ENCODE assay signal across 1 fruit fly cellular context in the genomic region with DNA sequence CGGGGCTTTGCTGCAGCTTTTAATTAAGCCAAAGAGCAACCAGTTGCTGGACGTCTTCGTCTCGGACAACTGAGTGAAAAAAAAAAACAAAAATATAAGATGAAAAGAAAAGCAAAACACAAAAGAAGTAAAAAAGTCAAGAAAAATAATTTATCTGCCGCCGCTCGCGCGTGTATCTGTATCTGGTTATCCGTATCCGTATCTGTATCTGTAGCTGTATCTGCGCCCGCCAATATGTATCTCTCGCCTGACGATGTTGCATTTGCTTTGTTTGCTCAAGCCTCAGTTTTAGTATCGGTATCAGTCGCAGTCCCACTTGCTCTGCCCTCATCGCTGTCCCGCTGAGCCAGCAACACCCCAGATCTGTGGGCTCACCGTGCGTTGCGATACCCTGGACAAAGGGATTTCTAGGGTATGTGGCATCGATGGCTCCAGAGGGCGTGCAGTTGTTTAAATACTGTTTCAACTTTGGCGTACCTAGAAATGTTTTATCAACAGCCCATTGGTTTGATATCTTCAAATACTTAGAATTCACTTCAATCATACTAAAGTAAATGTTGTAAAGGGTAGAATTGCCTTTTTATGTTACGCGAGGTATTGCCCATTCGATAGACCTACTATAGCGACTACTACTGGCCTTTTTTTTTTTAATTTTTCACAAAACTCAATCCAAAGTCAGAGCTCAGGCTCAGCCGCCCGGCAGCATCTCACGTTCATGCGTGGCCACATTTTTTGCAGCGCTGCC.
TF ChIP-seq lines count a peak whose summit lies in the region.

No protein-coding gene starts in this region.

TF ChIP-seq in whole organism, embryonic, 481 proteins besides CTCF, POLR2A, EP300 and RAD21 (continued from another document and continues in another):
- TF ChIP-seq rib (GFP tag; IDR thresholded peaks at IDR 0.05; lab: Robert Waterston, UW) (no peak), GATAe (GFP tag; conservative IDR thresholded peaks at IDR 0.05; lab: Robert Waterston, UW) (no peak), CoRest (tag; optimal IDR thresholded peaks at IDR 0.05; lab: Kevin White, UChicago) (no peak), her (GFP tag; optimal IDR thresholded peaks at IDR 0.05; lab: Kevin White, UChicago) (no peak), Max (GFP tag; optimal IDR thresholded peaks at IDR 0.05; lab: Kevin White, UChicago) (no peak), CG11696 (GFP tag; IDR thresholded peaks at IDR 0.05; lab: Robert Waterston, UW) (no peak), esg (GFP tag; conservative IDR thresholded peaks at IDR 0.05; lab: Robert Waterston, UW) (no peak), CG17359 (tag; optimal IDR thresholded peaks at IDR 0.05; lab: Kevin White, UChicago) (peak; percentile 23), Dbx (GFP tag; IDR thresholded peaks at IDR 0.05; lab: Robert Waterston, UW) (no peak), CG11560 (tag; IDR thresholded peaks at IDR 0.05; lab: Robert Waterston, UW) (no peak), CG3847 (GFP tag; IDR thresholded peaks at IDR 0.05; lab: Robert Waterston, UW) (no peak), Tbp (GFP tag; optimal IDR thresholded peaks at IDR 0.05; lab: Kevin White, UChicago) (no peak), wek (GFP tag; optimal IDR thresholded peaks at IDR 0.05; lab: Kevin White, UChicago) (no peak), CG6765 (GFP tag; optimal IDR thresholded peaks at IDR 0.05; lab: Kevin White, UChicago) (no peak), HmgZ (tag; optimal IDR thresholded peaks at IDR 0.05; lab: Kevin White, UChicago) (no peak), hkb (optimal IDR thresholded peaks at IDR 0.05; lab: Kevin White, UChicago) (no peak), hkb (GFP tag; IDR thresholded peaks at IDR 0.05; lab: Robert Waterston, UW) (peak; percentile 50; the same call in 1 of the 2 replicates), CG16813 (GFP tag; IDR thresholded peaks at IDR 0.05; lab: Robert Waterston, UW; ENCODE audit: partially characterized antibody) (no peak), Atf3 (GFP tag; optimal IDR thresholded peaks at IDR 0.05; lab: Kevin White, UChicago) (no peak), vvl (GFP tag; IDR thresholded peaks at IDR 0.05; lab: Robert Waterston, UW) (no peak), NC2β (GFP tag; optimal IDR thresholded peaks at IDR 0.05; lab: Kevin White, UChicago) (no peak), ara (GFP tag; IDR thresholded peaks at IDR 0.05; lab: Robert Waterston, UW) (0 out of 2 replicates have a peak, but pooled peaks have one; percentile 23), CG4360 (GFP tag; IDR thresholded peaks at IDR 0.05; lab: Robert Waterston, UW) (peak; percentile 15; the same call in 1 of the 2 replicates), CG15479 (GFP tag; optimal IDR thresholded peaks at IDR 0.05; lab: Kevin White, UChicago) (peak; percentile 38), CG30403 (GFP tag; optimal IDR thresholded peaks at IDR 0.05; lab: Kevin White, UChicago) (no peak), CG34422 (GFP tag; IDR thresholded peaks at IDR 0.05; lab: Robert Waterston, UW) (no peak), CG11504 (tag; optimal IDR thresholded peaks at IDR 0.05; lab: Kevin White, UChicago) (peak; percentile 9), Gug (GFP tag; IDR thresholded peaks at IDR 0.05; lab: Robert Waterston, UW) (0 out of 4 replicates have a peak, but pooled peaks have one; percentile 6), tna (GFP tag; IDR thresholded peaks at IDR 0.05; lab: Robert Waterston, UW; ENCODE audit: partially characterized antibody) (no peak), sisA (GFP tag; IDR thresholded peaks at IDR 0.05; lab: Robert Waterston, UW) (peak; percentile 34; the same call in 1 of the 2 replicates), bsh (GFP tag; optimal IDR thresholded peaks at IDR 0.05; lab: Kevin White, UChicago) (peak in 1 of 2 experiments; percentile 36), bbx (GFP tag; IDR thresholded peaks at IDR 0.05; lab: Robert Waterston, UW; ENCODE audit: partially characterized antibody) (no peak), tap (tag; optimal IDR thresholded peaks at IDR 0.05; lab: Kevin White, UChicago) (no peak), CG10267 (tag; optimal IDR thresholded peaks at IDR 0.05; lab: Kevin White, UChicago) (no peak), ttk (GFP tag; IDR thresholded peaks at IDR 0.05; lab: Robert Waterston, UW) (0 out of 2 replicates have a peak, but pooled peaks have one; percentile 36), Pdp1 (GFP tag; optimal IDR thresholded peaks at IDR 0.05; lab: Kevin White, UChicago) (no peak), CG4404 (GFP tag; IDR thresholded peaks at IDR 0.05; lab: Robert Waterston, UW) (no peak), CG10366 (GFP tag; IDR thresholded peaks at IDR 0.05; lab: Robert Waterston, UW) (no peak; the same call in 1 of the 2 replicates), tgo (GFP tag; IDR thresholded peaks at IDR 0.05; lab: Robert Waterston, UW) (peak; percentile 49), pan (optimal IDR thresholded peaks at IDR 0.05; lab: Kevin White, UChicago) (peak in 1 of 2 experiments; percentile 50), pan (GFP tag; optimal IDR thresholded peaks at IDR 0.05 in 1 of 2, IDR thresholded peaks at IDR 0.05 in 1 of 2) (peak in 1 of 2 experiments; percentile 48), Taf1 (GFP tag; IDR thresholded peaks at IDR 0.05; lab: Robert Waterston, UW) (no peak), nom (GFP tag; optimal IDR thresholded peaks at IDR 0.05; lab: Kevin White, UChicago) (peak; percentile 2), gcm (GFP tag; optimal IDR thresholded peaks at IDR 0.05; lab: Kevin White, UChicago) (peak; percentile 87), MTF-1 (GFP tag; optimal IDR thresholded peaks at IDR 0.05; lab: Kevin White, UChicago; ENCODE audit: borderline replicate concordance) (no peak), danr (GFP tag; IDR thresholded peaks at IDR 0.05; lab: Robert Waterston, UW) (no peak), sens (GFP tag; lab: Kevin White, UChicago) (peak; percentile 86), CG6683 (GFP tag; optimal IDR thresholded peaks at IDR 0.05; lab: Kevin White, UChicago) (no peak), CG17568 (GFP tag; optimal IDR thresholded peaks at IDR 0.05; lab: Kevin White, UChicago) (no peak), Hsf (GFP tag; optimal IDR thresholded peaks at IDR 0.05; lab: Kevin White, UChicago) (peak; percentile 1), CG16815 (GFP tag; optimal IDR thresholded peaks at IDR 0.05; lab: Kevin White, UChicago) (no peak), p53 (GFP tag; optimal IDR thresholded peaks at IDR 0.05; lab: Kevin White, UChicago) (no peak), ash1 (GFP tag; optimal IDR thresholded peaks at IDR 0.05; lab: Kevin White, UChicago) (no peak), CG8478 (optimal IDR thresholded peaks at IDR 0.05; lab: Kevin White, UChicago) (no peak), bcd (GFP tag; optimal IDR thresholded peaks at IDR 0.05; lab: Kevin White, UChicago) (peak; percentile 10), Dip2 (GFP tag; IDR thresholded peaks at IDR 0.05; lab: Robert Waterston, UW) (no peak), br (optimal IDR thresholded peaks at IDR 0.05; lab: Kevin White, UChicago) (no peak), stc (GFP tag; IDR thresholded peaks at IDR 0.05; lab: Robert Waterston, UW) (peak; percentile 30; the same call in 1 of the 2 replicates), gce (GFP tag; IDR thresholded peaks at IDR 0.05; lab: Robert Waterston, UW) (no peak), Hr51 (GFP tag; optimal IDR thresholded peaks at IDR 0.05; lab: Kevin White, UChicago) (peak in 1 of 2 experiments; percentile 25), eyg (GFP tag; optimal IDR thresholded peaks at IDR 0.05; lab: Kevin White, UChicago) (no peak), D19B (GFP tag; optimal IDR thresholded peaks at IDR 0.05; lab: Kevin White, UChicago) (peak; percentile 75), slp2 (GFP tag; optimal IDR thresholded peaks at IDR 0.05; lab: Kevin White, UChicago) (no peak), bigmax (GFP tag; optimal IDR thresholded peaks at IDR 0.05; lab: Kevin White, UChicago) (no peak), CG12744 (GFP tag; optimal IDR thresholded peaks at IDR 0.05; lab: Kevin White, UChicago) (no peak), YL-1 (GFP tag; optimal IDR thresholded peaks at IDR 0.05; lab: Kevin White, UChicago) (no peak), CG6854 (GFP tag; optimal IDR thresholded peaks at IDR 0.05; lab: Kevin White, UChicago) (no peak), zen2 (GFP tag; IDR thresholded peaks at IDR 0.05; lab: Robert Waterston, UW; ENCODE audit: partially characterized antibody) (no peak), chn (GFP tag; optimal IDR thresholded peaks at IDR 0.05; lab: Kevin White, UChicago) (no peak), CG17361 (GFP tag; IDR thresholded peaks at IDR 0.05; lab: Robert Waterston, UW) (no peak), da (GFP tag; optimal IDR thresholded peaks at IDR 0.05; lab: Kevin White, UChicago) (no peak), Blimp-1 (GFP tag; optimal IDR thresholded peaks at IDR 0.05; lab: Kevin White, UChicago) (peak; percentile 27), fd96Cb (tag; optimal IDR thresholded peaks at IDR 0.05; lab: Kevin White, UChicago) (peak; percentile 7), disco-r (GFP tag; optimal IDR thresholded peaks at IDR 0.05; lab: Kevin White, UChicago) (no peak), Jarid2 (GFP tag; optimal IDR thresholded peaks at IDR 0.05; lab: Kevin White, UChicago) (no peak), CG32767 (GFP tag; IDR thresholded peaks at IDR 0.05; lab: Robert Waterston, UW) (peak; percentile 9; the same call in 1 of the 2 replicates), CG12391 (tag; optimal IDR thresholded peaks at IDR 0.05; lab: Kevin White, UChicago) (peak; percentile 14), CG1647 (GFP tag; optimal IDR thresholded peaks at IDR 0.05; lab: Kevin White, UChicago) (no peak), unpg (GFP tag; optimal IDR thresholded peaks at IDR 0.05; lab: Kevin White, UChicago) (peak; percentile 27), zen (tag; optimal IDR thresholded peaks at IDR 0.05; lab: Kevin White, UChicago) (peak; percentile 5), CG2199 (GFP tag; IDR thresholded peaks at IDR 0.05; lab: Robert Waterston, UW) (no peak), CG10209 (GFP tag; optimal IDR thresholded peaks at IDR 0.05; lab: Kevin White, UChicago) (no peak), CG15696 (tag; optimal IDR thresholded peaks at IDR 0.05; lab: Kevin White, UChicago) (no peak), phol (tag; optimal IDR thresholded peaks at IDR 0.05; lab: Kevin White, UChicago) (peak; percentile 23), Chrac-16 (GFP tag; optimal IDR thresholded peaks at IDR 0.05; lab: Kevin White, UChicago) (no peak), lilli (GFP tag; optimal IDR thresholded peaks at IDR 0.05; lab: Kevin White, UChicago) (peak; percentile 3), CG8089 (GFP tag; optimal IDR thresholded peaks at IDR 0.05; lab: Kevin White, UChicago) (no peak), Xbp1 (GFP tag; optimal IDR thresholded peaks at IDR 0.05; lab: Kevin White, UChicago) (peak; percentile 14), CG2875 (GFP tag; optimal IDR thresholded peaks at IDR 0.05; lab: Kevin White, UChicago) (no peak), sna (GFP tag; IDR thresholded peaks at IDR 0.05; lab: Robert Waterston, UW; ENCODE audit: partially characterized antibody) (no peak), kni (GFP tag; optimal IDR thresholded peaks at IDR 0.05; lab: Kevin White, UChicago) (peak; percentile 29), mam (GFP tag; optimal IDR thresholded peaks at IDR 0.05; lab: Kevin White, UChicago) (no peak), pnt (GFP tag; optimal IDR thresholded peaks at IDR 0.05; lab: Kevin White, UChicago) (no peak), CG9215 (GFP tag; IDR thresholded peaks at IDR 0.05; lab: Robert Waterston, UW) (no peak), Hmx (GFP tag; optimal IDR thresholded peaks at IDR 0.05; lab: Kevin White, UChicago) (no peak), CG11398 (GFP tag; optimal IDR thresholded peaks at IDR 0.05; lab: Kevin White, UChicago) (no peak), CG8388 (GFP tag; optimal IDR thresholded peaks at IDR 0.05; lab: Kevin White, UChicago) (peak; percentile 14), CG32772 (GFP tag; IDR thresholded peaks at IDR 0.05; lab: Robert Waterston, UW) (peak; percentile 48; the same call in 1 of the 2 replicates), CG6813 (GFP tag; optimal IDR thresholded peaks at IDR 0.05; lab: Kevin White, UChicago) (no peak), CG16779 (GFP tag; IDR thresholded peaks at IDR 0.05; lab: Robert Waterston, UW) (no peak), CG4617 (GFP tag; optimal IDR thresholded peaks at IDR 0.05; lab: Kevin White, UChicago; ENCODE audit: borderline replicate concordance) (no peak), dan (GFP tag; IDR thresholded peaks at IDR 0.05; lab: Robert Waterston, UW) (no peak), gsb (GFP tag; IDR thresholded peaks at IDR 0.05; lab: Robert Waterston, UW) (no peak), Neu2 (GFP tag; optimal IDR thresholded peaks at IDR 0.05; lab: Kevin White, UChicago; ENCODE audit: borderline replicate concordance) (no peak), CG4282 (GFP tag; optimal IDR thresholded peaks at IDR 0.05; lab: Kevin White, UChicago) (no peak), org-1 (GFP tag; optimal IDR thresholded peaks at IDR 0.05; lab: Kevin White, UChicago) (no peak), lov (optimal IDR thresholded peaks at IDR 0.05; lab: Kevin White, UChicago) (no peak), lov (GFP tag; IDR thresholded peaks at IDR 0.05; lab: Robert Waterston, UW) (no peak), lbe (GFP tag; optimal IDR thresholded peaks at IDR 0.05; lab: Kevin White, UChicago) (no peak), CG14050 (GFP tag; IDR thresholded peaks at IDR 0.05; lab: Robert Waterston, UW) (no peak), CG17829 (tag; optimal IDR thresholded peaks at IDR 0.05; lab: Kevin White, UChicago) (no peak), otp (GFP tag; IDR thresholded peaks at IDR 0.05; lab: Robert Waterston, UW) (no peak), al (GFP tag; IDR thresholded peaks at IDR 0.05; lab: Robert Waterston, UW) (no peak), lab (GFP tag; optimal IDR thresholded peaks at IDR 0.05; lab: Kevin White, UChicago) (no peak), HmgD (GFP tag; optimal IDR thresholded peaks at IDR 0.05; lab: Kevin White, UChicago) (no peak), CG1024 (GFP tag; IDR thresholded peaks at IDR 0.05; lab: Robert Waterston, UW) (no peak), CG13424 (tag; optimal IDR thresholded peaks at IDR 0.05; lab: Kevin White, UChicago) (no peak), CG2889 (GFP tag; IDR thresholded peaks at IDR 0.05; lab: Robert Waterston, UW) (no peak), Ets97D (GFP tag; optimal IDR thresholded peaks at IDR 0.05; lab: Kevin White, UChicago) (no peak), tll (GFP tag; optimal IDR thresholded peaks at IDR 0.05; lab: Kevin White, UChicago) (no peak), gfzf (GFP tag; optimal IDR thresholded peaks at IDR 0.05; lab: Kevin White, UChicago) (no peak), CG6272 (GFP tag; IDR thresholded peaks at IDR 0.05; lab: Robert Waterston, UW) (no peak), pb (GFP tag; optimal IDR thresholded peaks at IDR 0.05; lab: Kevin White, UChicago) (no peak), odd (GFP tag; optimal IDR thresholded peaks at IDR 0.05; lab: Kevin White, UChicago) (no peak), psq (GFP tag; optimal IDR thresholded peaks at IDR 0.05; lab: Kevin White, UChicago) (no peak), CG11723 (GFP tag; optimal IDR thresholded peaks at IDR 0.05; lab: Kevin White, UChicago) (no peak)
